Fruit fly (Drosophila melanogaster): Measurements from ENCODE around the gene CG46339.

The CG46339 gene

dm6 chr3R:26915463-26915925 lies at the start of gene CG46339 (continued):
- peak; percentile 48 for TF ChIP-seq bcd (GFP tag; optimal IDR thresholded peaks at IDR 0.05)
- no peak for TF ChIP-seq peb (GFP tag; IDR thresholded peaks at IDR 0.05)
- no peak for TF ChIP-seq CG14860 (GFP tag; IDR thresholded peaks at IDR 0.05; ENCODE audit: partially characterized antibody)
- TF ChIP-seq CG4328 (GFP tag; optimal IDR thresholded peaks at IDR 0.05) = peak; percentile 55
- peak; percentile 28 for TF ChIP-seq ftz-f1 (GFP tag; optimal IDR thresholded peaks at IDR 0.05)
- TF ChIP-seq tio (GFP tag; optimal IDR thresholded peaks at IDR 0.05) = no peak
- TF ChIP-seq Atf6 (GFP tag; IDR thresholded peaks at IDR 0.05) = no peak; the same call in 1 of the 2 replicates
- TF ChIP-seq fru (optimal IDR thresholded peaks at IDR 0.05) = no peak
- no peak for TF ChIP-seq CG10462 (GFP tag; optimal IDR thresholded peaks at IDR 0.05)
- peak; percentile 18 for TF ChIP-seq zen (tag; optimal IDR thresholded peaks at IDR 0.05)
- TF ChIP-seq CG3995 (GFP tag; optimal IDR thresholded peaks at IDR 0.05) = no peak
- TF ChIP-seq CG11560 (tag; IDR thresholded peaks at IDR 0.05) = no peak
- TF ChIP-seq fd102C (GFP tag; optimal IDR thresholded peaks at IDR 0.05) = no peak
- 0 out of 2 replicates have a peak, but pooled peaks have one; percentile 32 for TF ChIP-seq unc-4 (GFP tag; IDR thresholded peaks at IDR 0.05; ENCODE audit: partially characterized antibody)
- TF ChIP-seq CG9437 (GFP tag; optimal IDR thresholded peaks at IDR 0.05) = no peak
- TF ChIP-seq CG10147 (GFP tag; optimal IDR thresholded peaks at IDR 0.05) = peak; percentile 34
- no peak for TF ChIP-seq CTCF (GFP tag; optimal IDR thresholded peaks at IDR 0.05)
- TF ChIP-seq slbo (GFP tag; IDR thresholded peaks at IDR 0.05) = 0 out of 2 replicates have a peak, but pooled peaks have one; percentile 27
- no peak for TF ChIP-seq Nf-YB (GFP tag; optimal IDR thresholded peaks at IDR 0.05)
- peak; percentile 77 for TF ChIP-seq Meics (GFP tag; optimal IDR thresholded peaks at IDR 0.05)
- no peak for TF ChIP-seq CG15479 (GFP tag; optimal IDR thresholded peaks at IDR 0.05)
- no peak for TF ChIP-seq CG8478 (optimal IDR thresholded peaks at IDR 0.05)
- TF ChIP-seq ranshi (GFP tag; IDR thresholded peaks at IDR 0.05) = 0 out of 2 replicates have a peak, but pooled peaks have one; percentile 15
- TF ChIP-seq cad (GFP tag; optimal IDR thresholded peaks at IDR 0.05) = no peak
- no peak for TF ChIP-seq Atf3 (GFP tag; optimal IDR thresholded peaks at IDR 0.05)
- TF ChIP-seq NK7.1 (GFP tag; optimal IDR thresholded peaks at IDR 0.05) = no peak
- no peak for TF ChIP-seq CG3838 (GFP tag; optimal IDR thresholded peaks at IDR 0.05)
- TF ChIP-seq CrebB (tag; optimal IDR thresholded peaks at IDR 0.05) = peak; percentile 85
- peak; percentile 61 for TF ChIP-seq CG12659 (GFP tag; optimal IDR thresholded peaks at IDR 0.05)
- peak; percentile 21 for TF ChIP-seq Myb (GFP tag; optimal IDR thresholded peaks at IDR 0.05)
- no peak for TF ChIP-seq dimm (GFP tag; IDR thresholded peaks at IDR 0.05)
- TF ChIP-seq shn (GFP tag; optimal IDR thresholded peaks at IDR 0.05) = no peak
- no peak for TF ChIP-seq Nf-YA (GFP tag; IDR thresholded peaks at IDR 0.05)
- no peak for TF ChIP-seq CoRest (tag; optimal IDR thresholded peaks at IDR 0.05)
- TF ChIP-seq Lhr (GFP tag; optimal IDR thresholded peaks at IDR 0.05) = no peak
- 0 out of 4 replicates have a peak, but pooled peaks have one; percentile 37 for TF ChIP-seq Dll (GFP tag; IDR thresholded peaks at IDR 0.05; ENCODE audit: partially characterized antibody)
- TF ChIP-seq sug (tag; optimal IDR thresholded peaks at IDR 0.05) = peak; percentile 76
- TF ChIP-seq CG5245 (GFP tag; optimal IDR thresholded peaks at IDR 0.05) = no peak
- TF ChIP-seq CG4707 (GFP tag; optimal IDR thresholded peaks at IDR 0.05) = peak; percentile 62
- peak; percentile 33 for TF ChIP-seq MESR4 (GFP tag; optimal IDR thresholded peaks at IDR 0.05)
- TF ChIP-seq Abd-B (GFP tag; optimal IDR thresholded peaks at IDR 0.05) = no peak
- TF ChIP-seq CG14014 (GFP tag; IDR thresholded peaks at IDR 0.05) = no peak; the same call in 1 of the 2 replicates
- TF ChIP-seq YL-1 (GFP tag; optimal IDR thresholded peaks at IDR 0.05) = peak; percentile 16
- TF ChIP-seq Oaz (GFP tag; IDR thresholded peaks at IDR 0.05) = no peak
- no peak for TF ChIP-seq run (tag; optimal IDR thresholded peaks at IDR 0.05)
- no peak for TF ChIP-seq Taf1 (GFP tag; IDR thresholded peaks at IDR 0.05)
- 0 out of 2 replicates have a peak, but pooled peaks have one; percentile 65 for TF ChIP-seq CG16779 (GFP tag; IDR thresholded peaks at IDR 0.05)
- no peak for TF ChIP-seq Neu2 (GFP tag; optimal IDR thresholded peaks at IDR 0.05; ENCODE audit: borderline replicate concordance)
- TF ChIP-seq Fer3 (tag; optimal IDR thresholded peaks at IDR 0.05) = peak; percentile 54
- TF ChIP-seq ERR (GFP tag; optimal IDR thresholded peaks at IDR 0.05) = no peak
- TF ChIP-seq Hand (GFP tag; optimal IDR thresholded peaks at IDR 0.05) = peak; percentile 87
- peak; percentile 43; the same call in 1 of the 3 replicates for TF ChIP-seq tgo (GFP tag; IDR thresholded peaks at IDR 0.05)
